Fruit fly (Drosophila melanogaster) whole organism, embryonic: Measurements from ENCODE around the gene teq.
A peak's percentile ranks its signal among the peaks of the same experiment; 100 is the strongest.

Experiments
- Adf1 ChIP-seq: fragments of 200-800 bp; sonication (Bioruptor generic); IDR thresholded peaks from 2 replicates; pipeline ENCODE4 v1.3.6; 2022; ENCODE audit warnings: missing biosample characterization, missing genetic modification characterization
- Atf6 ChIP-seq: fragments of 200-800 bp; sonication (Bioruptor generic); IDR thresholded peaks from 2 replicates; pipeline ENCODE4 v1.3.6; 2022; ENCODE audit warnings: missing biosample characterization, missing genetic modification characterization
- BtbVII ChIP-seq: fragments of 200-800 bp; sonication (Bioruptor generic); optimal IDR thresholded peaks from 3 replicates; lab custom pipeline; 2017; ENCODE audit warnings: missing biosample characterization, mild to moderate bottlenecking, missing genetic modification characterization
- C15 ChIP-seq: fragments of 200-800 bp; sonication (Bioruptor generic); IDR thresholded peaks from 3 replicates; pipeline ENCODE4 v1.3.6; 2022; ENCODE audit warnings: missing biosample characterization, missing genetic modification characterization
- CG10209 ChIP-seq: fragments of 200-800 bp; sonication (Bioruptor generic); optimal IDR thresholded peaks from 3 replicates; lab custom pipeline; 2017; ENCODE audit warnings: missing biosample characterization, mild to moderate bottlenecking, missing genetic modification characterization, missing genetic modification reagents
- CG10462 ChIP-seq: fragments of 200-800 bp; sonication (Bioruptor generic); optimal IDR thresholded peaks from 2 replicates; lab custom pipeline; 2016; ENCODE audit warnings: missing biosample characterization, missing genetic modification characterization
- CG15514 ChIP-seq: fragments of 200-800 bp; sonication (Bioruptor generic); optimal IDR thresholded peaks from 3 replicates; lab custom pipeline; 2017; ENCODE audit warnings: missing biosample characterization, missing genetic modification characterization, mild to moderate bottlenecking, moderate library complexity, missing genetic modification reagents
- CG15601 ChIP-seq: fragments of 200-800 bp; sonication (Bioruptor generic); optimal IDR thresholded peaks from 3 replicates; lab custom pipeline; 2019; ENCODE audit warnings: missing biosample characterization, mild to moderate bottlenecking, missing genetic modification characterization, moderate library complexity
- CG17612 ChIP-seq: fragments of 200-800 bp; sonication (Bioruptor generic); IDR thresholded peaks from 2 replicates; pipeline ENCODE4 v1.3.6; 2022; ENCODE audit warnings: missing biosample characterization, missing genetic modification characterization
- CG18599 ChIP-seq: fragments of 200-800 bp; sonication (Bioruptor generic); optimal IDR thresholded peaks from 3 replicates; lab custom pipeline; 2017; ENCODE audit warnings: missing biosample characterization, missing genetic modification characterization, mild to moderate bottlenecking, moderate library complexity, missing genetic modification reagents
- CG2120 ChIP-seq: fragments of 200-800 bp; sonication (Bioruptor generic); optimal IDR thresholded peaks from 3 replicates; lab custom pipeline; 2016; ENCODE audit warnings: missing biosample characterization, missing genetic modification characterization
- CG32772 ChIP-seq: fragments of 200-800 bp; sonication (Bioruptor generic); IDR thresholded peaks from 2 replicates; pipeline ENCODE4 v1.3.6; 2022; ENCODE audit warnings: missing biosample characterization, missing genetic modification characterization
- CG3281 ChIP-seq: fragments of 200-800 bp; sonication (Bioruptor generic); optimal IDR thresholded peaks from 3 replicates; lab custom pipeline; 2017; ENCODE audit warnings: missing biosample characterization, mild to moderate bottlenecking, missing genetic modification characterization
- CG33213 ChIP-seq: fragments of 200-800 bp; sonication (Bioruptor generic); optimal IDR thresholded peaks from 3 replicates; lab custom pipeline; 2016; ENCODE audit warnings: missing biosample characterization, missing genetic modification characterization
- CG4328 ChIP-seq: fragments of 200-800 bp; sonication (Bioruptor generic); optimal IDR thresholded peaks from 3 replicates; lab custom pipeline; 2017; ENCODE audit warnings: missing biosample characterization, missing genetic modification reagents, missing genetic modification characterization
- CG4404 ChIP-seq: fragments of 200-800 bp; sonication (Bioruptor generic); IDR thresholded peaks from 2 replicates; pipeline ENCODE4 v1.3.6; 2022; ENCODE audit warnings: missing biosample characterization, missing genetic modification characterization
- CG4617 ChIP-seq: fragments of 200-800 bp; sonication (Bioruptor generic); optimal IDR thresholded peaks from 3 replicates; lab custom pipeline; 2016; ENCODE audit warnings: missing biosample characterization, missing genetic modification characterization, borderline replicate concordance
- CG4820 ChIP-seq: fragments of 200-800 bp; sonication (Bioruptor generic); optimal IDR thresholded peaks from 3 replicates; lab custom pipeline; 2016; ENCODE audit warnings: missing biosample characterization, missing genetic modification characterization
- CG6689 ChIP-seq: fragments of 200-800 bp; sonication (Bioruptor generic); IDR thresholded peaks from 2 replicates; pipeline ENCODE4 v1.3.6; 2022; ENCODE audit warnings: missing biosample characterization, missing genetic modification characterization
- CG6813 ChIP-seq: fragments of 200-800 bp; sonication (Bioruptor generic); optimal IDR thresholded peaks from 2 replicates; lab custom pipeline; 2017; ENCODE audit warnings: missing biosample characterization, missing genetic modification characterization, mild to moderate bottlenecking, moderate library complexity, missing genetic modification reagents
- CG7928 ChIP-seq: fragments of 200-800 bp; sonication (Bioruptor generic); optimal IDR thresholded peaks from 2 replicates; lab custom pipeline; 2017; ENCODE audit warnings: missing biosample characterization, mild to moderate bottlenecking, missing genetic modification characterization
- CG9215 ChIP-seq: fragments of 200-800 bp; sonication (Bioruptor generic); IDR thresholded peaks from 2 replicates; pipeline ENCODE4 v1.3.6; 2022; ENCODE audit warnings: missing biosample characterization, missing genetic modification characterization
- CG9609 ChIP-seq: fragments of 200-800 bp; sonication (Bioruptor generic); optimal IDR thresholded peaks from 3 replicates; lab custom pipeline; 2016; ENCODE audit warnings: missing biosample characterization, missing genetic modification characterization
- Dip2 ChIP-seq: fragments of 200-800 bp; sonication (Bioruptor generic); IDR thresholded peaks from 2 replicates; pipeline ENCODE4 v1.3.6; 2022; ENCODE audit warnings: missing biosample characterization, missing genetic modification characterization
- Doc2 ChIP-seq: fragments of 200-800 bp; sonication (Bioruptor generic); IDR thresholded peaks from 2 replicates; pipeline ENCODE4 v1.3.6; 2022; ENCODE audit warnings: missing biosample characterization, missing genetic modification characterization
- Fer2 ChIP-seq: fragments of 200-800 bp; sonication (Bioruptor generic); optimal IDR thresholded peaks from 2 replicates; lab custom pipeline; 2018; ENCODE audit warnings: missing biosample characterization, mild to moderate bottlenecking, missing genetic modification characterization, moderate library complexity
- Hmr ChIP-seq: fragments of 200-800 bp; sonication (Bioruptor generic); optimal IDR thresholded peaks from 3 replicates; lab custom pipeline; 2017; ENCODE audit warnings: mild to moderate bottlenecking, missing biosample characterization, missing genetic modification reagents, missing genetic modification characterization
- Hr78 ChIP-seq, 2 experiments: fragments of 200-800 bp in 1 of 2; fragments of >200 bp in 1 of 2; sonication (Bioruptor generic) in 1 of 2; optimal IDR thresholded peaks; 2 replicates each; lab custom pipeline; 2017 to 2019; ENCODE audit warnings: missing biosample characterization in 2 of 2, missing genetic modification characterization in 2 of 2, mild to moderate bottlenecking in 1 of 2, moderate library complexity in 1 of 2
- Six4 ChIP-seq: fragments of 200-800 bp; sonication (Bioruptor generic); optimal IDR thresholded peaks from 2 replicates; lab custom pipeline; 2016; ENCODE audit warnings: missing biosample characterization, missing genetic modification characterization
- Vsx1 ChIP-seq: fragments of 200-800 bp; sonication (Bioruptor generic); optimal IDR thresholded peaks from 2 replicates; lab custom pipeline; 2017; ENCODE audit warnings: missing biosample characterization, mild to moderate bottlenecking, missing genetic modification characterization, missing genetic modification reagents
- abd-A ChIP-seq: fragments of 200-800 bp; sonication (Bioruptor generic); optimal IDR thresholded peaks from 3 replicates; lab custom pipeline; 2019; ENCODE audit warnings: missing biosample characterization, mild to moderate bottlenecking, missing genetic modification characterization, moderate library complexity
- chinmo ChIP-seq: fragments of 200-800 bp; sonication (Bioruptor generic); IDR thresholded peaks from 4 replicates; pipeline ENCODE4 v1.3.6; 2022; ENCODE audit warnings: missing biosample characterization, missing genetic modification characterization; ENCODE audit not compliant: partially characterized antibody
- corto ChIP-seq: fragments of 200-800 bp; sonication (Bioruptor generic); optimal IDR thresholded peaks from 2 replicates; lab custom pipeline; 2016; ENCODE audit warnings: missing biosample characterization, mild to moderate bottlenecking, missing genetic modification characterization, moderate library complexity
- dmrt11E ChIP-seq: fragments of 200-800 bp; sonication (Bioruptor generic); optimal IDR thresholded peaks from 3 replicates; lab custom pipeline; 2018; ENCODE audit warnings: missing biosample characterization, mild to moderate bottlenecking, missing genetic modification characterization, moderate library complexity
- eve ChIP-seq, 2 experiments: fragments of >200 bp; optimal IDR thresholded peaks; 2 replicates each; lab custom pipeline; 2017; ENCODE audit warnings: missing biosample characterization in 2 of 2, missing genetic modification characterization in 2 of 2
- fd96Cb ChIP-seq: fragments of 200-800 bp; sonication (Bioruptor generic); optimal IDR thresholded peaks from 2 replicates; lab custom pipeline; 2018; ENCODE audit warnings: missing biosample characterization, mild to moderate bottlenecking, missing genetic modification characterization, moderate library complexity
- fu2 ChIP-seq: fragments of 200-800 bp; sonication (Bioruptor generic); optimal IDR thresholded peaks from 2 replicates; lab custom pipeline; 2016; ENCODE audit warnings: missing biosample characterization, missing genetic modification characterization
- grau ChIP-seq: fragments of 200-800 bp; optimal IDR thresholded peaks from 3 replicates; lab custom pipeline; 2019; ENCODE audit warnings: missing biosample characterization, mild to moderate bottlenecking, missing genetic modification characterization, moderate library complexity
- gsb-n ChIP-seq: fragments of 200-800 bp; sonication (Bioruptor generic); optimal IDR thresholded peaks from 3 replicates; lab custom pipeline; 2018; ENCODE audit warnings: missing biosample characterization, mild to moderate bottlenecking, missing genetic modification characterization
- ind ChIP-seq: fragments of 200-800 bp; sonication (Bioruptor generic); optimal IDR thresholded peaks from 3 replicates; lab custom pipeline; 2016; ENCODE audit warnings: missing biosample characterization, missing genetic modification characterization
- insv ChIP-seq, 2 experiments: fragments of 200-800 bp; sonication (Bioruptor generic); optimal IDR thresholded peaks; 3 replicates each; lab custom pipeline; 2016 to 2018; ENCODE audit warnings: missing biosample characterization in 2 of 2, missing genetic modification characterization in 2 of 2
- lmd ChIP-seq: fragments of 200-800 bp; sonication (Bioruptor generic); IDR thresholded peaks from 2 replicates; pipeline ENCODE4 v1.3.6; 2022; ENCODE audit warnings: missing biosample characterization, missing genetic modification characterization
- oc ChIP-seq: fragments of 200-800 bp; sonication (Bioruptor generic); optimal IDR thresholded peaks from 2 replicates; lab custom pipeline; 2018; ENCODE audit warnings: missing biosample characterization, mild to moderate bottlenecking, missing genetic modification characterization, moderate library complexity
- otp ChIP-seq: fragments of 200-800 bp; sonication (Bioruptor generic); IDR thresholded peaks from 3 replicates; pipeline ENCODE4, ENCODE4 v1.3.6; 2022; ENCODE audit warnings: missing biosample characterization, missing genetic modification characterization
- schlank ChIP-seq: fragments of 200-800 bp; sonication (Bioruptor generic); optimal IDR thresholded peaks from 2 replicates; lab custom pipeline; 2018; ENCODE audit warnings: missing biosample characterization, mild to moderate bottlenecking, missing genetic modification characterization
- tgo ChIP-seq: fragments of 200-800 bp; sonication (Bioruptor generic); IDR thresholded peaks from 3 replicates; pipeline ENCODE4 v1.3.6; 2022; ENCODE audit warnings: missing biosample characterization, missing genetic modification characterization
- ttk ChIP-seq: fragments of 200-800 bp; sonication (Bioruptor generic); IDR thresholded peaks from 2 replicates; pipeline ENCODE4 v2.1.2; 2022; ENCODE audit warnings: missing biosample characterization, missing genetic modification characterization
- vfl ChIP-seq: fragments of 200-800 bp; sonication (Bioruptor generic); optimal IDR thresholded peaks from 2 replicates; lab custom pipeline; 2016; ENCODE audit warnings: missing biosample characterization, missing genetic modification characterization
- vnd ChIP-seq: fragments of 200-800 bp; sonication (Bioruptor generic); IDR thresholded peaks from 3 replicates; pipeline ENCODE4 v1.3.6; 2022; ENCODE audit warnings: missing biosample characterization, missing genetic modification characterization; ENCODE audit not compliant: partially characterized antibody

Gene teq

dm6 chr3L:9042200-9042988 is 32.0 kb upstream of the teq start (continued):
- TF ChIP-seq CG4404 (GFP tag; lab: Robert Waterston, UW) (no peak), CG9215 (GFP tag; lab: Robert Waterston, UW) (no peak), Dip2 (GFP tag; lab: Robert Waterston, UW) (no peak), insv (GFP tag; optimal IDR thresholded peaks at IDR 0.05; lab: Kevin White, UChicago) (no peak), CG32772 (GFP tag; lab: Robert Waterston, UW) (no peak), BtbVII (GFP tag; lab: Kevin White, UChicago) (no peak), CG7928 (no peak), tgo (GFP tag; lab: Robert Waterston, UW) (no peak; the same call in 2 of the 3 replicates), Hmr (no peak), CG10462 (no peak), Doc2 (GFP tag; lab: Robert Waterston, UW) (no peak), CG33213 (GFP tag; lab: Kevin White, UChicago) (no peak), CG4820 (GFP tag; lab: Kevin White, UChicago) (no peak), Atf6 (GFP tag; lab: Robert Waterston, UW) (no peak), lmd (peak; percentile 25; the same call in 1 of the 2 replicates), Fer2 (tag; lab: Kevin White, UChicago) (no peak), CG4328 (GFP tag; lab: Kevin White, UChicago) (no peak), schlank (tag; lab: Kevin White, UChicago) (no peak), Six4 (GFP tag; lab: Kevin White, UChicago) (peak; percentile 26), CG3281 (no peak), CG6689 (GFP tag; lab: Robert Waterston, UW) (peak; percentile 60), Hr78 (GFP tag; optimal IDR thresholded peaks at IDR 0.05; lab: Kevin White, UChicago) (peak in 1 of 2 experiments; percentile 65), CG6813 (GFP tag; lab: Kevin White, UChicago) (peak; percentile 8), CG10209 (GFP tag; lab: Kevin White, UChicago) (peak; percentile 31), CG4617 (no peak), Vsx1 (GFP tag; lab: Kevin White, UChicago) (no peak), eve (GFP tag; optimal IDR thresholded peaks at IDR 0.05; lab: Kevin White, UChicago) (no peak), C15 (GFP tag; lab: Robert Waterston, UW) (no peak), CG9609 (GFP tag; lab: Kevin White, UChicago) (no peak), CG18599 (GFP tag; lab: Kevin White, UChicago) (no peak), gsb-n (tag; lab: Kevin White, UChicago) (peak; percentile 76), ttk (GFP tag; lab: Robert Waterston, UW) (0 out of 2 replicates have a peak, but pooled peaks have one; percentile 15), otp (GFP tag; lab: Robert Waterston, UW) (0 out of 3 replicates have a peak, but pooled peaks have one; percentile 13), corto (no peak), Adf1 (GFP tag; lab: Robert Waterston, UW) (no peak), vfl (GFP tag; lab: Kevin White, UChicago) (no peak), CG2120 (no peak), grau (peak; percentile 38), dmrt11E (tag; lab: Kevin White, UChicago) (peak; percentile 80), chinmo (GFP tag; lab: Robert Waterston, UW) (no peak), CG17612 (no peak), fd96Cb (tag; lab: Kevin White, UChicago) (peak; percentile 66), CG15514 (GFP tag; lab: Kevin White, UChicago) (no peak), abd-A (tag; lab: Kevin White, UChicago) (peak; percentile 59), ind (GFP tag; lab: Kevin White, UChicago) (no peak), fu2 (GFP tag; lab: Kevin White, UChicago) (no peak), vnd (no peak), oc (peak; percentile 87), CG15601 (peak; percentile 59)
